Worm (Caenorhabditis elegans) whole organism, late embryonic: ENCODE data around the gene pho-9.
A peak's percentile ranks its signal among the peaks of the same experiment; 100 is the strongest.

Experiments used
- T23F11.4 ChIP-seq: fragments of 200-800 bp; sonication (Bioruptor generic); optimal IDR thresholded peaks from 2 replicates; lab custom pipeline; 2018; ENCODE audit warnings: mild to moderate bottlenecking, missing genetic modification characterization, missing compliant biosample characterization
- ceh-18 ChIP-seq: sonication (generic microtip); optimal IDR thresholded peaks from 2 replicates; lab custom pipeline; 2016; ENCODE audit warnings: missing genetic modification characterization, missing compliant biosample characterization
- ceh-19 ChIP-seq: fragments of 200-800 bp; sonication (Bioruptor generic); optimal IDR thresholded peaks from 2 replicates; lab custom pipeline; 2018; ENCODE audit warnings: mild to moderate bottlenecking, missing genetic modification characterization, missing compliant biosample characterization
- ceh-22 ChIP-seq: sonication (generic microtip); optimal IDR thresholded peaks from 2 replicates; lab custom pipeline; 2017; ENCODE audit warnings: missing biosample characterization, missing genetic modification characterization
- ceh-24 ChIP-seq: sonication (generic microtip); optimal IDR thresholded peaks from 2 replicates; lab custom pipeline; 2016; ENCODE audit warnings: mild to moderate bottlenecking, missing genetic modification characterization, missing compliant biosample characterization
- ceh-31 ChIP-seq: sonication (generic microtip); optimal IDR thresholded peaks from 2 replicates; lab custom pipeline; 2016; ENCODE audit warnings: missing genetic modification characterization, missing compliant biosample characterization
- ceh-45 ChIP-seq: fragments of 200-800 bp; sonication (Bioruptor generic); IDR thresholded peaks from 2 replicates; pipeline ENCODE4 v1.3.6; 2022; ENCODE audit warnings: missing genetic modification reagents, missing genetic modification characterization, missing compliant biosample characterization
- ceh-48 ChIP-seq: sonication (generic microtip); optimal IDR thresholded peaks from 2 replicates; lab custom pipeline; 2016; ENCODE audit warnings: missing genetic modification characterization, inconsistent platforms, missing compliant biosample characterization
- che-1 ChIP-seq: sonication (generic microtip); optimal IDR thresholded peaks from 2 replicates; lab custom pipeline; 2016; ENCODE audit warnings: mild to moderate bottlenecking, missing genetic modification characterization, missing compliant biosample characterization
- dve-1 ChIP-seq: sonication (generic microtip); optimal IDR thresholded peaks from 2 replicates; lab custom pipeline; 2017; ENCODE audit warnings: antibody characterized with exemption, mild to moderate bottlenecking, missing genetic modification characterization, missing compliant biosample characterization
- elt-2 ChIP-seq: sonication (generic microtip); optimal IDR thresholded peaks from 2 replicates; lab custom pipeline; 2016; ENCODE audit warnings: missing genetic modification reagents, missing genetic modification characterization, missing compliant biosample characterization
- elt-4 ChIP-seq: sonication (generic microtip); optimal IDR thresholded peaks from 2 replicates; lab custom pipeline; 2016; ENCODE audit warnings: missing genetic modification characterization, missing compliant biosample characterization
- ets-4 ChIP-seq: sonication (generic microtip); optimal IDR thresholded peaks from 2 replicates; lab custom pipeline; 2016; ENCODE audit warnings: missing genetic modification characterization, missing compliant biosample characterization
- eyg-1 ChIP-seq: sonication (generic microtip); optimal IDR thresholded peaks from 2 replicates; lab custom pipeline; 2016; ENCODE audit warnings: missing genotype, missing genetic modification characterization, missing compliant biosample characterization
- fax-1 ChIP-seq: sonication (generic microtip); optimal IDR thresholded peaks from 2 replicates; lab custom pipeline; 2016; ENCODE audit warnings: missing genotype, missing genetic modification characterization, missing compliant biosample characterization
- fkh-10 ChIP-seq: fragments of 150-350 bp; optimal IDR thresholded peaks from 2 replicates; lab custom pipeline; 2014; ENCODE audit warnings: missing biosample characterization, missing genetic modification reagents, missing genetic modification characterization
- fkh-6 ChIP-seq: sonication (generic microtip); optimal IDR thresholded peaks from 2 replicates; lab custom pipeline; 2016; ENCODE audit warnings: missing genetic modification characterization, missing compliant biosample characterization
- gmeb-2 ChIP-seq: sonication (generic microtip); optimal IDR thresholded peaks from 2 replicates; lab custom pipeline; 2016; ENCODE audit warnings: missing genetic modification characterization, inconsistent platforms, missing compliant biosample characterization
- hlh-15 ChIP-seq: sonication (generic microtip); optimal IDR thresholded peaks from 2 replicates; lab custom pipeline; 2016; ENCODE audit warnings: missing genetic modification characterization, missing compliant biosample characterization
- hlh-8 ChIP-seq: sonication (generic microtip); optimal IDR thresholded peaks from 2 replicates; lab custom pipeline; 2016; ENCODE audit warnings: missing genotype, missing genetic modification characterization, missing compliant biosample characterization
- lin-11 ChIP-seq: fragments of 200-800 bp; sonication (Bioruptor generic); optimal IDR thresholded peaks from 2 replicates; lab custom pipeline; 2018; ENCODE audit warnings: mild to moderate bottlenecking, missing genetic modification characterization, missing compliant biosample characterization
- madf-2 ChIP-seq: sonication (generic microtip); optimal IDR thresholded peaks from 2 replicates; lab custom pipeline; 2017; ENCODE audit warnings: missing genetic modification characterization, missing compliant biosample characterization
- nfya-1 ChIP-seq: sonication (generic microtip); optimal IDR thresholded peaks from 2 replicates; lab custom pipeline; 2017; ENCODE audit warnings: missing genetic modification characterization, mild to moderate bottlenecking, missing compliant biosample characterization, antibody characterized with exemption, moderate library complexity
- nhr-11 ChIP-seq: fragments of 150-350 bp; optimal IDR thresholded peaks from 2 replicates; lab custom pipeline; 2014; ENCODE audit warnings: missing biosample characterization, missing genetic modification characterization
- odd-2 ChIP-seq: sonication (generic microtip); optimal IDR thresholded peaks from 2 replicates; lab custom pipeline; 2017; ENCODE audit warnings: antibody characterized with exemption, mild to moderate bottlenecking, missing genetic modification characterization, missing compliant biosample characterization
- pag-3 ChIP-seq: sonication (generic microtip); optimal IDR thresholded peaks from 2 replicates; lab custom pipeline; 2016; ENCODE audit warnings: missing compliant biosample characterization, missing genetic modification characterization, borderline replicate concordance
- pat-9 ChIP-seq: fragments of 200-800 bp; sonication (Bioruptor generic); optimal IDR thresholded peaks from 2 replicates; lab custom pipeline; 2018; ENCODE audit warnings: mild to moderate bottlenecking, missing genetic modification characterization, moderate library complexity, missing compliant biosample characterization
- pax-1 ChIP-seq: fragments of 150-350 bp; optimal IDR thresholded peaks from 2 replicates; lab custom pipeline; 2014; ENCODE audit warnings: missing biosample characterization, missing genetic modification characterization
- pha-2 ChIP-seq: sonication (generic microtip); optimal IDR thresholded peaks from 2 replicates; lab custom pipeline; 2017; ENCODE audit warnings: mild to moderate bottlenecking, missing genetic modification characterization, missing compliant biosample characterization
- pqm-1 ChIP-seq: sonication (generic microtip); optimal IDR thresholded peaks from 2 replicates; lab custom pipeline; 2016; ENCODE audit warnings: missing genetic modification characterization, missing compliant biosample characterization
- ref-2 ChIP-seq: sonication (generic microtip); optimal IDR thresholded peaks from 2 replicates; lab custom pipeline; 2016; ENCODE audit warnings: missing genetic modification characterization, missing compliant biosample characterization
- rnt-1 ChIP-seq: sonication (generic microtip); optimal IDR thresholded peaks from 2 replicates; lab custom pipeline; 2016; ENCODE audit warnings: missing genetic modification characterization, missing compliant biosample characterization
- sdc-2 ChIP-seq: sonication (generic microtip); optimal IDR thresholded peaks from 2 replicates; lab custom pipeline; 2016; ENCODE audit warnings: missing genotype, missing genetic modification characterization, missing compliant biosample characterization
- sox-2 ChIP-seq: fragments of 200-800 bp; sonication (Bioruptor generic); IDR thresholded peaks from 2 replicates; pipeline ENCODE4 v1.3.6; 2022; ENCODE audit warnings: missing genetic modification reagents, missing genetic modification characterization, missing compliant biosample characterization
- syd-9 ChIP-seq: sonication (generic microtip); optimal IDR thresholded peaks from 2 replicates; lab custom pipeline; 2016; ENCODE audit warnings: mild to moderate bottlenecking, missing genetic modification characterization, moderate library complexity, missing compliant biosample characterization
- tbx-2 ChIP-seq: sonication (generic microtip); optimal IDR thresholded peaks from 2 replicates; lab custom pipeline; 2016; ENCODE audit warnings: missing genetic modification characterization, missing compliant biosample characterization
- tbx-7 ChIP-seq: sonication (generic microtip); optimal IDR thresholded peaks from 2 replicates; lab custom pipeline; 2016; ENCODE audit warnings: missing genotype, missing genetic modification characterization, missing compliant biosample characterization
- ttx-3 ChIP-seq: sonication (generic microtip); optimal IDR thresholded peaks from 2 replicates; lab custom pipeline; 2016; ENCODE audit warnings: missing genetic modification reagents, missing genetic modification characterization, missing compliant biosample characterization
- zip-5 ChIP-seq: sonication (generic microtip); optimal IDR thresholded peaks from 2 replicates; lab custom pipeline; 2016; ENCODE audit warnings: missing genetic modification characterization, missing compliant biosample characterization
- ztf-16 ChIP-seq: sonication (generic microtip); optimal IDR thresholded peaks from 2 replicates; lab custom pipeline; 2017; ENCODE audit warnings: missing genetic modification characterization, missing compliant biosample characterization

pho-9 gene

DNA sequence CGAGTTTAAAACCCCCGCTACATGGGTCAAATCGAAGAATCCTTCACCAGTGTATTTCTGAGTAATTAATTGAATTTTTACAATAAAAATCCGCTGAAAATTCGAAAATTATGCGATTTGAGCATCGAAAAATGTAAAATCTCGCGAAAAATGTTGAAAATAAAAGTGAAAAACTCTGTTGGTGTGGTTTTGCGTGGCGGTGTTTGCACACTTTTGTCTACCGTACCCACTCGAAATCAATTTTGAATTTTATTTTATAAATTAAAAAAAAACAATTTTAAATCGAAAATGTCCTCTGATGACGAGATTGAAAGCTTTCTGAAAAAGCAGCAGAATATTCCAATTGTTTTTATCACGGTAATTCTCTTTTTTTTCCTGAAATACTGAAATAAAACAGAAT, 20.2 kb upstream of the pho-9 start, which contains the start of gene Y71H2AM.6:
Gene Y71H2AM.6, plus strand, starts transcription at position 264 of the 400 bp plus-strand sequence.
- TF ChIP-seq nfya-1 (tag; lab: Kevin White, UChicago) (peak; percentile 15), eyg-1 (tag; lab: Kevin White, UChicago) (no peak)

ce11 chrIII:2780283-2780682, 19.7 kb upstream of the pho-9 start:
- TF ChIP-seq syd-9 (tag; lab: Kevin White, UChicago) (no peak), ceh-48 (tag; lab: Kevin White, UChicago) (peak; percentile 99)

DNA sequence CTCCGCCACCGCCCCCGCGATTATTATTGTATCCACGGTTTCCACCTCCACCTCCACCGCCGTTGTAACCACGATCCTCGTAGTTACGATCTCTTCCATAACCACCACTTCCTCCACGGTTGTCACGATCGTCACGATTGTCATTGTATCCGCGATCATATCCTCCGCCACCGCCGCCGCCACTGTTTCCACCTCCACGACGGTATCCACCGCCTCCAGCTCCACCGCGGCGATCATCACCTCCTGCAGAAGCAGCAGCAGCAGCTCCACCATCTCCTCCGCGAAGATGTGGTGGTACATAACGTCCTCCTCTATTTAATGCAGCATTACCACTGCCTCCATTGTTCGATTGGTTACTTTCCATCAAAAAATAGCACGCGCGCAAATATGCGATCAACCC, 18.0 kb upstream of the pho-9 start, which contains the start of gene laf-1:
Gene laf-1, minus strand, starts transcription at position 399 of the 400 bp plus-strand sequence.
- peak; percentile 59 for TF ChIP-seq elt-4 (tag; lab: Kevin White, UChicago)
- no peak for TF ChIP-seq ceh-24 (tag; lab: Kevin White, UChicago)
- TF ChIP-seq, all 69 proteins: peak for 1

- TF ChIP-seq elt-4 (tag; lab: Kevin White, UChicago) = no peak
- no peak for TF ChIP-seq ttx-3
- no peak for TF ChIP-seq madf-2
- TF ChIP-seq tbx-7 (tag; lab: Kevin White, UChicago) = no peak
- TF ChIP-seq dve-1 (tag; lab: Kevin White, UChicago) = no peak
- TF ChIP-seq ceh-22 = no peak
- no peak for TF ChIP-seq fkh-6 (tag; lab: Kevin White, UChicago)
- no peak for TF ChIP-seq sox-2 (GFP tag; lab: Robert Waterston, UW)
- no peak for TF ChIP-seq odd-2 (tag; lab: Kevin White, UChicago)
- no peak for TF ChIP-seq ceh-31 (tag; lab: Kevin White, UChicago)
- TF ChIP-seq pqm-1 (tag; lab: Kevin White, UChicago) = no peak
- no peak for TF ChIP-seq pha-2 (tag; lab: Kevin White, UChicago)
- TF ChIP-seq lin-11 (tag; lab: Kevin White, UChicago) = no peak
- no peak for TF ChIP-seq tbx-2 (tag; lab: Kevin White, UChicago)
- no peak for TF ChIP-seq ceh-45 (GFP tag; lab: Robert Waterston, UW)
- TF ChIP-seq gmeb-2 (tag; lab: Kevin White, UChicago) = no peak
- TF ChIP-seq ceh-24 (tag; lab: Kevin White, UChicago) = no peak
- no peak for TF ChIP-seq elt-2 (tag; lab: Kevin White, UChicago)
- no peak for TF ChIP-seq sdc-2 (tag; lab: Kevin White, UChicago)
Measured at ce11 chrIII:2770752-2771151, 10.1 kb upstream of the pho-9 start.

- no peak for TF ChIP-seq gmeb-2 (tag; lab: Kevin White, UChicago)
- TF ChIP-seq odd-2 (tag; lab: Kevin White, UChicago) = no peak
- no peak for TF ChIP-seq hlh-8 (tag; lab: Kevin White, UChicago)
- no peak for TF ChIP-seq eyg-1 (tag; lab: Kevin White, UChicago)
- TF ChIP-seq zip-5 (tag; lab: Kevin White, UChicago) = no peak
- TF ChIP-seq fkh-10 (GFP tag; lab: Kevin White, UChicago) = no peak
- TF ChIP-seq, all 69 proteins: peak for 0
Measured at ce11 chrIII:2769078-2769477, 8.5 kb upstream of the pho-9 start.

DNA sequence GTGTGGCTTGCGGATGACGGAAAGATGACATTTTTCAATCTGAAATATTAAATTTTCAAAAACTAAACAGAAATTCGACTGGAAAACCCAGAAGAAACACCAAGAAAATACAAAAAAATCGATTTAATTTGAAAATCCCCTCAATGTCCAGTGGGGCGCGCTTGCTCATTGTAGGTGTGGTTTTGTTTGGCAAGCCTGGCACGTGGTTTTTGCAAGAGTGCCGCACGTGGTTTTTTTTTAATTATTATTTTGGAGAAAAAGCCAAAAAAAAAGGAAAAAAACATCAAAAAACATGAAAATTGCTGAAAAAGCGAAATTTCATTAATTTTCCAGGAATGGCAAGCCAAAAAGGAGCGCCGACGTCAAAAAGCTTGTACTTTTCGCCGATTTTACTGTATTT, 8.0 kb upstream of the pho-9 start, which contains the start of gene swsn-3:
Gene swsn-3, minus strand, starts transcription at position 45 of the 400 bp plus-strand sequence.
- peak; percentile 85 for TF ChIP-seq ceh-18 (tag; lab: Kevin White, UChicago)
- peak; percentile 68 for TF ChIP-seq hlh-15 (tag; lab: Kevin White, UChicago)
- peak; percentile 77 for TF ChIP-seq pat-9 (tag; lab: Kevin White, UChicago)
- TF ChIP-seq sox-2 (GFP tag; lab: Robert Waterston, UW) = peak; percentile 57
- TF ChIP-seq pax-1 (tag; lab: Kevin White, UChicago) = peak; percentile 89
- TF ChIP-seq fkh-6 (tag; lab: Kevin White, UChicago) = peak; percentile 46
- peak; percentile 84 for TF ChIP-seq eyg-1 (tag; lab: Kevin White, UChicago)
- TF ChIP-seq fax-1 (tag; lab: Kevin White, UChicago) = peak; percentile 78
- TF ChIP-seq zip-5 (tag; lab: Kevin White, UChicago) = peak; percentile 63
- peak; percentile 54 for TF ChIP-seq pqm-1 (tag; lab: Kevin White, UChicago)
- peak; percentile 69 for TF ChIP-seq dve-1 (tag; lab: Kevin White, UChicago)
- peak; percentile 70 for TF ChIP-seq T23F11.4 (GFP tag; lab: Kevin White, UChicago)
- peak; percentile 81 for TF ChIP-seq ztf-16 (tag; lab: Kevin White, UChicago)
- peak; percentile 45 for TF ChIP-seq pag-3 (tag; lab: Kevin White, UChicago)
- TF ChIP-seq hlh-8 (tag; lab: Kevin White, UChicago) = peak; percentile 78
- TF ChIP-seq ceh-48 (tag; lab: Kevin White, UChicago) = peak; percentile 94
- peak; percentile 88 for TF ChIP-seq ref-2 (tag; lab: Kevin White, UChicago)
- no peak for TF ChIP-seq nhr-11 (tag; lab: Kevin White, UChicago)
- peak; percentile 25 for TF ChIP-seq ceh-19 (GFP tag; lab: Kevin White, UChicago)
- peak; percentile 55; the same call in 1 of the 2 replicates for TF ChIP-seq ceh-45 (GFP tag; lab: Robert Waterston, UW)
- peak; percentile 40 for TF ChIP-seq ets-4 (tag; lab: Kevin White, UChicago)
- TF ChIP-seq elt-4 (tag; lab: Kevin White, UChicago) = no peak
- peak; percentile 93 for TF ChIP-seq rnt-1
- TF ChIP-seq che-1 (tag; lab: Kevin White, UChicago) = peak; percentile 79
